Worm (Caenorhabditis elegans) whole organism, L1 larva: ENCODE measurements around the gene spe-39.
A peak's percentile ranks its signal among the peaks of the same experiment; 100 is the strongest.

Experiments
- C16A3.4 ChIP-seq: fragments of 150-350 bp; optimal IDR thresholded peaks from 2 replicates; lab custom pipeline; 2014; ENCODE audit warnings: missing biosample characterization, missing genetic modification characterization
- C34B4.2 ChIP-seq: sonication (generic microtip); optimal IDR thresholded peaks from 2 replicates; lab custom pipeline; 2017; ENCODE audit warnings: mild to moderate bottlenecking, missing genetic modification characterization, missing compliant biosample characterization
- aha-1 ChIP-seq: fragments of 150-350 bp; optimal IDR thresholded peaks from 2 replicates; lab custom pipeline; 2014; ENCODE audit warnings: missing biosample characterization, missing genetic modification characterization
- ama-1 ChIP-seq: fragments of 150-350 bp; optimal IDR thresholded peaks from 2 replicates; lab custom pipeline; 2014
- ceh-8 ChIP-seq: fragments of 200-800 bp; sonication (Bioruptor generic); optimal IDR thresholded peaks from 2 replicates; lab custom pipeline; 2018; ENCODE audit warnings: mild to moderate bottlenecking, missing genetic modification characterization, moderate library complexity, missing compliant biosample characterization
- ceh-88 ChIP-seq: fragments of 200-800 bp; sonication (Bioruptor generic); IDR thresholded peaks from 2 replicates; pipeline ENCODE4 v1.3.6; 2022; ENCODE audit warnings: missing genetic modification characterization, missing compliant biosample characterization
- ceh-90 ChIP-seq: sonication (generic microtip); optimal IDR thresholded peaks from 2 replicates; lab custom pipeline; 2016; ENCODE audit warnings: missing genetic modification characterization, missing compliant biosample characterization
- dsc-1 ChIP-seq: sonication (generic microtip); optimal IDR thresholded peaks from 2 replicates; lab custom pipeline; 2016; ENCODE audit warnings: mild to moderate bottlenecking, missing genetic modification characterization, missing compliant biosample characterization
- efl-1 ChIP-seq, 4 experiments: fragments of 150-350 bp; optimal IDR thresholded peaks in 3 of 4; peaks in 1 of 4; 1 replicate in 1 of 4; 2 replicates in 3 of 4; lab custom pipeline; 2014; ENCODE audit warnings: missing biosample characterization in 2 of 4, missing genetic modification characterization in 2 of 4, missing genetic modification reagents in 2 of 4
- elt-2 ChIP-seq: sonication (generic microtip); optimal IDR thresholded peaks from 2 replicates; lab custom pipeline; 2016; ENCODE audit warnings: missing genetic modification characterization, mild to moderate bottlenecking, inconsistent platforms, missing compliant biosample characterization, missing genetic modification reagents
- elt-3 ChIP-seq, 6 experiments: fragments of 150-350 bp in 1 of 6; sonication (generic microtip); optimal IDR thresholded peaks; 2 replicates each; lab custom pipeline; 2017 to 2018; ENCODE audit warnings: missing biosample characterization in 6 of 6, missing genetic modification characterization in 6 of 6, inconsistent platforms in 1 of 6
- ets-5 ChIP-seq: fragments of 200-800 bp; sonication (Bioruptor generic); IDR thresholded peaks from 2 replicates; pipeline ENCODE4 v1.3.6; 2022; ENCODE audit warnings: missing genetic modification characterization, missing compliant biosample characterization
- fkh-4 ChIP-seq: sonication (generic microtip); optimal IDR thresholded peaks from 2 replicates; lab custom pipeline; 2016; ENCODE audit warnings: missing compliant biosample characterization, missing genetic modification characterization, borderline replicate concordance
- lin-13 ChIP-seq: fragments of 150-350 bp; optimal IDR thresholded peaks from 2 replicates; lab custom pipeline; 2014; ENCODE audit warnings: missing biosample characterization, missing genetic modification reagents, missing genetic modification characterization
- lin-14 ChIP-seq: fragments of 200-800 bp; sonication (Bioruptor generic); optimal IDR thresholded peaks from 2 replicates; lab custom pipeline; 2018; ENCODE audit warnings: mild to moderate bottlenecking, missing genetic modification characterization, moderate library complexity, missing compliant biosample characterization
- lin-15B ChIP-seq: fragments of 150-350 bp; sonication (generic microtip); optimal IDR thresholded peaks from 3 replicates; lab custom pipeline; 2014; ENCODE audit warnings: missing biosample characterization, missing genetic modification characterization
- lin-39 ChIP-seq: fragments of 150-350 bp; optimal IDR thresholded peaks from 2 replicates; lab custom pipeline; 2014; ENCODE audit warnings: missing biosample characterization, missing genetic modification reagents, missing genetic modification characterization
- lsy-2 ChIP-seq, 2 experiments: fragments of 150-350 bp; optimal IDR thresholded peaks; 2 replicates each; lab custom pipeline; 2014; ENCODE audit warnings: missing biosample characterization in 2 of 2, missing genetic modification characterization in 2 of 2
- mab-9 ChIP-seq: fragments of 200-800 bp; sonication (Bioruptor generic); IDR thresholded peaks from 2 replicates; pipeline ENCODE4 v1.3.6; 2022; ENCODE audit warnings: missing genetic modification reagents, missing genetic modification characterization, missing compliant biosample characterization
- mdl-1 ChIP-seq, 2 experiments: fragments of 150-350 bp; optimal IDR thresholded peaks; 2 replicates each; lab custom pipeline; 2014 to 2017; ENCODE audit warnings: missing biosample characterization in 2 of 2, missing genetic modification characterization in 2 of 2, inconsistent platforms in 1 of 2
- mef-2 ChIP-seq: fragments of 150-350 bp; optimal IDR thresholded peaks from 2 replicates; lab custom pipeline; 2014; ENCODE audit warnings: missing biosample characterization, missing genetic modification characterization
- mep-1 ChIP-seq: fragments of 150-350 bp; optimal IDR thresholded peaks from 2 replicates; lab custom pipeline; 2014; ENCODE audit warnings: missing biosample characterization, missing genetic modification characterization
- nhr-19 ChIP-seq: fragments of 200-800 bp; sonication (Bioruptor generic); conservative IDR thresholded peaks from 2 replicates; pipeline ENCODE4 v1.3.6; 2022; ENCODE audit warnings: missing genetic modification characterization, missing compliant biosample characterization
- nhr-20 ChIP-seq: sonication (generic microtip); optimal IDR thresholded peaks from 2 replicates; lab custom pipeline; 2016; ENCODE audit warnings: mild to moderate bottlenecking, missing genetic modification characterization, missing compliant biosample characterization
- nhr-47 ChIP-seq: sonication (generic microtip); optimal IDR thresholded peaks from 2 replicates; lab custom pipeline; 2016; ENCODE audit warnings: mild to moderate bottlenecking, missing genetic modification characterization, moderate library complexity, missing compliant biosample characterization
- nhr-71 ChIP-seq: sonication (generic microtip); optimal IDR thresholded peaks from 2 replicates; lab custom pipeline; 2016; ENCODE audit warnings: mild to moderate bottlenecking, missing genetic modification characterization, moderate library complexity, missing compliant biosample characterization
- nhr-85 ChIP-seq: sonication (generic microtip); peaks from one replicate; lab custom pipeline; 2016; ENCODE audit warnings: missing genetic modification characterization, inconsistent platforms, missing compliant biosample characterization
- nhr-90 ChIP-seq: sonication (generic microtip); optimal IDR thresholded peaks from 2 replicates; lab custom pipeline; 2016; ENCODE audit warnings: mild to moderate bottlenecking, missing genetic modification characterization, missing compliant biosample characterization; ENCODE audit not compliant: poor library complexity
- pag-3 ChIP-seq: sonication (generic microtip); optimal IDR thresholded peaks from 2 replicates; lab custom pipeline; 2017; ENCODE audit warnings: missing genetic modification characterization, mild to moderate bottlenecking, missing compliant biosample characterization, antibody characterized with exemption, borderline replicate concordance; ENCODE audit not compliant: insufficient read depth
- pax-3 ChIP-seq: fragments of 200-800 bp; sonication (Bioruptor generic); optimal IDR thresholded peaks from 2 replicates; lab custom pipeline; 2018; ENCODE audit warnings: mild to moderate bottlenecking, missing genetic modification characterization, moderate library complexity, missing compliant biosample characterization
- rnt-1 ChIP-seq: sonication (generic microtip); optimal IDR thresholded peaks from 2 replicates; lab custom pipeline; 2016; ENCODE audit warnings: mild to moderate bottlenecking, missing genetic modification characterization, moderate library complexity, missing compliant biosample characterization
- skn-1 ChIP-seq: fragments of 150-350 bp; optimal IDR thresholded peaks from 2 replicates; lab custom pipeline; 2014; ENCODE audit warnings: missing biosample characterization, missing genetic modification characterization
- snu-23 ChIP-seq: sonication (generic microtip); optimal IDR thresholded peaks from 2 replicates; lab custom pipeline; 2016; ENCODE audit warnings: missing genetic modification characterization, missing compliant biosample characterization
- sptf-1 ChIP-seq: fragments of 150-350 bp; optimal IDR thresholded peaks from 2 replicates; lab custom pipeline; 2014; ENCODE audit warnings: missing biosample characterization, missing genetic modification characterization
- sup-37 ChIP-seq: fragments of 200-800 bp; sonication (Bioruptor generic); optimal IDR thresholded peaks from 2 replicates; lab custom pipeline; 2018; ENCODE audit warnings: mild to moderate bottlenecking, missing genetic modification characterization, missing compliant biosample characterization
- swsn-7 ChIP-seq: sonication (generic microtip); optimal IDR thresholded peaks from 2 replicates; lab custom pipeline; 2016; ENCODE audit warnings: missing genetic modification characterization, missing compliant biosample characterization
- unc-130 ChIP-seq: fragments of 150-350 bp; optimal IDR thresholded peaks from 2 replicates; lab custom pipeline; 2017; ENCODE audit warnings: missing biosample characterization, missing genetic modification characterization, inconsistent platforms
- unc-86 ChIP-seq: sonication (generic microtip); optimal IDR thresholded peaks from 2 replicates; lab custom pipeline; 2016; ENCODE audit warnings: missing genetic modification characterization, missing compliant biosample characterization
- xbp-1 ChIP-seq: sonication (generic microtip); optimal IDR thresholded peaks from 2 replicates; lab custom pipeline; 2016; ENCODE audit warnings: missing genetic modification characterization, missing compliant biosample characterization
- zag-1 ChIP-seq: fragments of 150-350 bp; optimal IDR thresholded peaks from 2 replicates; lab custom pipeline; 2014; ENCODE audit warnings: missing biosample characterization, missing genetic modification characterization

Gene spe-39

ce11 chrV:6768452-6768929, 16.8 kb upstream of the spe-39 start, which contains the start of the genes T25F10.1 and clik-1:
Gene T25F10.1, plus strand, starts transcription at chrV:6768502.
Gene clik-1, minus strand, starts transcription at chrV:6768732.
- TF ChIP-seq nhr-85 (tag; lab: Kevin White, UChicago) (peak; percentile 35), lsy-2 (tag; optimal IDR thresholded peaks at IDR 0.05; lab: Kevin White, UChicago) (peak in 1 of 2 experiments; percentile 28), ets-5 (GFP tag; lab: Robert Waterston, UW) (no peak), fkh-4 (peak; percentile 22), zag-1 (tag; lab: Kevin White, UChicago) (no peak), xbp-1 (tag; lab: Kevin White, UChicago) (no peak), nhr-19 (GFP tag; lab: Robert Waterston, UW) (peak; percentile 52), ama-1 (lab: Kevin White, UChicago) (no peak), mep-1 (tag; lab: Kevin White, UChicago) (peak; percentile 13), nhr-90 (tag; lab: Kevin White, UChicago) (no peak), swsn-7 (tag; lab: Kevin White, UChicago) (no peak), pag-3 (tag; lab: Kevin White, UChicago) (peak; percentile 97), rnt-1 (tag; lab: Kevin White, UChicago) (peak; percentile 76), C34B4.2 (tag; lab: Kevin White, UChicago) (no peak), aha-1 (tag; lab: Kevin White, UChicago) (no peak), lin-14 (GFP tag; lab: Kevin White, UChicago) (peak; percentile 83), elt-3 (tag; optimal IDR thresholded peaks at IDR 0.05; lab: Kevin White, UChicago) (no peak), lin-13 (GFP tag; lab: Kevin White, UChicago) (no peak), dsc-1 (tag; lab: Kevin White, UChicago) (peak; percentile 63), nhr-71 (peak; percentile 80), nhr-47 (no peak), snu-23 (GFP tag; lab: Kevin White, UChicago) (peak; percentile 49), sup-37 (peak; percentile 46), efl-1 (optimal IDR thresholded peaks at IDR 0.05; lab: Kevin White, UChicago) (no peak), efl-1 (GFP tag; optimal IDR thresholded peaks at IDR 0.05 in 1 of 2; lab: Kevin White, UChicago) (peak in 1 of 2 experiments; percentile 11), unc-130 (tag; lab: Kevin White, UChicago) (peak; percentile 54), ceh-90 (no peak), nhr-20 (peak; percentile 17)

ce11 chrV:6769440-6769839, 15.8 kb upstream of the spe-39 start:
- TF ChIP-seq dsc-1 (tag; lab: Kevin White, UChicago), result peak; percentile 92
- peak; percentile 34 for TF ChIP-seq rnt-1 (tag; lab: Kevin White, UChicago)
- peak; percentile 55 for TF ChIP-seq fkh-4
- TF ChIP-seq lin-14 (GFP tag; lab: Kevin White, UChicago), result peak; percentile 31
- TF ChIP-seq mef-2 (tag; lab: Kevin White, UChicago), result no peak
- no peak for TF ChIP-seq C16A3.4
- TF ChIP-seq snu-23 (GFP tag; lab: Kevin White, UChicago), result peak; percentile 21

ce11 chrV:6771645-6772044, 13.6 kb upstream of the spe-39 start, which contains the start of gene srh-30:
Gene srh-30, minus strand, starts transcription at chrV:6771745.
- TF ChIP-seq lin-15B, result no peak
- TF ChIP-seq pax-3 (tag; lab: Kevin White, UChicago), result no peak
- TF ChIP-seq lin-14 (GFP tag; lab: Kevin White, UChicago), result no peak
- TF ChIP-seq rnt-1 (tag; lab: Kevin White, UChicago), result no peak
- TF ChIP-seq mep-1 (tag; lab: Kevin White, UChicago), result no peak
- no peak for TF ChIP-seq sptf-1
- TF ChIP-seq swsn-7 (tag; lab: Kevin White, UChicago), result no peak

ce11 chrV:6773735-6774134, 11.5 kb upstream of the spe-39 start, which contains the start of gene ZC404.16:
Gene ZC404.16, minus strand, starts transcription at chrV:6773835.
- no peak for TF ChIP-seq mab-9 (GFP tag; lab: Robert Waterston, UW)
- no peak for TF ChIP-seq sptf-1
- TF ChIP-seq elt-3 (tag; optimal IDR thresholded peaks at IDR 0.05; lab: Kevin White, UChicago), result no peak
- TF ChIP-seq swsn-7 (tag; lab: Kevin White, UChicago), result no peak
- TF ChIP-seq elt-2 (tag; lab: Kevin White, UChicago), result no peak
- no peak for TF ChIP-seq ceh-8
- TF ChIP-seq mdl-1 (tag; optimal IDR thresholded peaks at IDR 0.05; lab: Kevin White, UChicago), result no peak
- no peak for TF ChIP-seq unc-86 (tag; lab: Kevin White, UChicago)
- no peak for TF ChIP-seq skn-1 (tag; lab: Kevin White, UChicago)
- TF ChIP-seq nhr-71, result no peak
- TF ChIP-seq lin-39 (tag; lab: Kevin White, UChicago), result no peak
- no peak for TF ChIP-seq mep-1 (tag; lab: Kevin White, UChicago)
- no peak for TF ChIP-seq ceh-88 (GFP tag; lab: Robert Waterston, UW)
- TF ChIP-seq rnt-1 (tag; lab: Kevin White, UChicago), result no peak
- TF ChIP-seq pag-3 (tag; lab: Kevin White, UChicago), result no peak
- TF ChIP-seq nhr-47, result no peak
